Worm (Caenorhabditis elegans) whole organism, L4 larva: Measurements from ENCODE around the gene C27B7.9.

Source experiments
- ama-1 ChIP-seq: fragments of 150-350 bp; optimal IDR thresholded peaks from 2 replicates; lab custom pipeline; 2014; ENCODE audit warnings: inconsistent platforms, mixed read lengths
- nhr-111 ChIP-seq: fragments of 200-800 bp; sonication (Bioruptor generic); optimal IDR thresholded peaks from 2 replicates; lab custom pipeline; 2018; ENCODE audit warnings: mild to moderate bottlenecking, missing genetic modification characterization, missing compliant biosample characterization

- TF ChIP-seq ama-1 (lab: Kevin White, UChicago) (no peak), nhr-111 (GFP tag; lab: Kevin White, UChicago) (no peak)
These were observed 9.7 kb downstream of the C27B7.9 start, which contains the start of gene C27B7.6 for ce11 chrIV:8906164-8906563.
